Fruit fly (Drosophila melanogaster): Measurements from ENCODE around the gene CG8010.

The CG8010 gene

dm6 chrX:19261528-19262102 is 7.1 kb downstream of the CG8010 start, which contains the start of gene Vav:
TSS of gene Vav (plus strand) at chrX:19261820.
- TF ChIP-seq CG15336 (GFP tag; IDR thresholded peaks at IDR 0.05) (0 out of 2 replicates have a peak, but pooled peaks have one; percentile 12), CG32006 (GFP tag; optimal IDR thresholded peaks at IDR 0.05) (no peak), dsx (GFP tag; optimal IDR thresholded peaks at IDR 0.05; ENCODE audit: poor library complexity, severe bottlenecking) (peak; percentile 52)

- peak; percentile 32 for TF ChIP-seq Eip78C (GFP tag)
- no peak for TF ChIP-seq CG7368 (GFP tag; optimal IDR thresholded peaks at IDR 0.05)
- peak; percentile 20; the same call in 1 of the 2 replicates for TF ChIP-seq CG15336 (GFP tag; IDR thresholded peaks at IDR 0.05)
Observed at dm6 chrX:19261071-19261470, 7.6 kb downstream of the CG8010 start, which contains the start of gene rictor. TSS of gene rictor (minus strand) at chrX:19261240.

- TF ChIP-seq OdsH (GFP tag; optimal IDR thresholded peaks at IDR 0.05) (no peak), achi (GFP tag; optimal IDR thresholded peaks at IDR 0.05) (no peak), Sox15 (GFP tag; optimal IDR thresholded peaks at IDR 0.05) (no peak), salr (GFP tag; optimal IDR thresholded peaks at IDR 0.05) (no peak), Ets96B (tag; optimal IDR thresholded peaks at IDR 0.05) (no peak), CG9139 (GFP tag; optimal IDR thresholded peaks at IDR 0.05) (no peak), CG6808 (GFP tag; optimal IDR thresholded peaks at IDR 0.05) (peak; percentile 38)
Observed at dm6 chrX:19260696-19260989, 8.1 kb downstream of the CG8010 start.

dm6 chrX:19259802-19260695 is 8.6 kb downstream of the CG8010 start:
- TF ChIP-seq Sox14 (GFP tag; optimal IDR thresholded peaks at IDR 0.05) (no peak), CG15336 (GFP tag; IDR thresholded peaks at IDR 0.05) (0 out of 2 replicates have a peak, but pooled peaks have one; percentile 19), cyc (GFP tag; optimal IDR thresholded peaks at IDR 0.05) (no peak), Lpt (GFP tag; optimal IDR thresholded peaks at IDR 0.05) (no peak), ss (GFP tag; optimal IDR thresholded peaks at IDR 0.05) (no peak), OdsH (GFP tag; optimal IDR thresholded peaks at IDR 0.05) (no peak)

dm6 chrX:19250151-19250550 is 18.5 kb downstream of the CG8010 start:
- TF ChIP-seq CG11294 (GFP tag; IDR thresholded peaks at IDR 0.05) (no peak), CG8632 (GFP tag; optimal IDR thresholded peaks at IDR 0.05) (no peak), Ets96B (tag; optimal IDR thresholded peaks at IDR 0.05) (no peak), svp (GFP tag) (no peak), Sox14 (GFP tag; optimal IDR thresholded peaks at IDR 0.05) (no peak), CG6276 (GFP tag; optimal IDR thresholded peaks at IDR 0.05) (no peak), fd85E (GFP tag; optimal IDR thresholded peaks at IDR 0.05) (no peak), CG8319 (GFP tag; optimal IDR thresholded peaks at IDR 0.05) (no peak), esn (GFP tag; optimal IDR thresholded peaks at IDR 0.05) (no peak), pdm3 (GFP tag; optimal IDR thresholded peaks at IDR 0.05) (no peak), Blimp-1 (GFP tag; optimal IDR thresholded peaks at IDR 0.05) (no peak), Gug (GFP tag; IDR thresholded peaks at IDR 0.05) (no peak), Hr39 (GFP tag; optimal IDR thresholded peaks at IDR 0.05) (no peak), cyc (GFP tag; optimal IDR thresholded peaks at IDR 0.05) (no peak)

- TF ChIP-seq CG6808 (GFP tag; optimal IDR thresholded peaks at IDR 0.05), result no peak
- no peak for TF ChIP-seq Eip78C (GFP tag)
- no peak for TF ChIP-seq CG6276 (GFP tag; optimal IDR thresholded peaks at IDR 0.05)
- no peak for TF ChIP-seq CG6854 (GFP tag; optimal IDR thresholded peaks at IDR 0.05)
- no peak for TF ChIP-seq esn (GFP tag; optimal IDR thresholded peaks at IDR 0.05)
- no peak for TF ChIP-seq eg (GFP tag; IDR thresholded peaks at IDR 0.05)
- no peak for TF ChIP-seq Hr4 (GFP tag; optimal IDR thresholded peaks at IDR 0.05)
- no peak for TF ChIP-seq CG16779 (tag; optimal IDR thresholded peaks at IDR 0.05)
- TF ChIP-seq OdsH (GFP tag; optimal IDR thresholded peaks at IDR 0.05), result no peak
- no peak for TF ChIP-seq CG3919 (GFP tag; optimal IDR thresholded peaks at IDR 0.05)
- no peak for TF ChIP-seq fkh (GFP tag; optimal IDR thresholded peaks at IDR 0.05)
- no peak for TF ChIP-seq Blimp-1 (GFP tag; optimal IDR thresholded peaks at IDR 0.05)
- TF ChIP-seq CG8319 (GFP tag; optimal IDR thresholded peaks at IDR 0.05), result no peak
- TF ChIP-seq fd85E (GFP tag; optimal IDR thresholded peaks at IDR 0.05), result no peak
Observed at dm6 chrX:19249339-19249738, 19.4 kb downstream of the CG8010 start.

Data from whole organism, prepupa.